Worm (Caenorhabditis elegans): ENCODE data around the gene aip-1.

The aip-1 gene

DNA sequence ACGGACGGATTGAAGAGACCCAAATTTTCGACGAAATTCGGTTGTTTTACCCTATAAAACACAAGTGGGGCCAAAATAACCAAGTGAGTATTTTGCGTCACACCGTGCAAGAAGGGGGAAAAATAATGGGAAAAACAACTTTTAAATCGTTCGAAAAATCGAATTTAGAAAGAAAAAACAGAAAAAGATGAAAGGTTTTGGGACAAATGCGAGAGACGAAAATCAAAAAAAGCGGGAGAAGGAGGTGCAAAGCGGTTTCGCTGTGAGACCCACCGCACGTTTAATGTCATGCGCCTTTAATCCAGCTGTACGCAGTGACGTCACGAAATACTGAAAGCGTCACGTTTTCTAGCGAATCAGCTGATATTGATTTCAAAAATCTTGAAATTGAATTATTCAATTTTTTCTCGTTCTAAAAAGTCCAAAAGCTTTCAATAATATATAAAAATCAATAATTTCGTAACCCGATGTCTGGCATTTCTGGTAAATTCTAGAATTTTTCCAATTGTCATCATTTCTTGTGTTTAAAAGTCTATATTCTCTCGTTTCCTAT, at the start of gene aip-1, which contains the start of gene ddx-17:
TSS of gene aip-1 (plus strand) at position 332 of the 553 bp plus-strand sequence.
TSS of gene ddx-17 (minus strand) at position 51 of the 553 bp plus-strand sequence.
- peak; percentile 36 for TF ChIP-seq unc-42 (tag; optimal IDR thresholded peaks at IDR 0.05)
- TF ChIP-seq tbx-2 (tag; optimal IDR thresholded peaks at IDR 0.05), result peak; percentile 52
- TF ChIP-seq ref-2 (tag; optimal IDR thresholded peaks at IDR 0.05), result no peak
- TF ChIP-seq nfya-1 (tag; optimal IDR thresholded peaks at IDR 0.05), result peak; percentile 32
- peak; percentile 85 for TF ChIP-seq hlh-30 (tag; optimal IDR thresholded peaks at IDR 0.05; ENCODE audit: insufficient read depth)
- no peak for TF ChIP-seq fax-1 (tag; optimal IDR thresholded peaks at IDR 0.05)
- TF ChIP-seq ceh-30 (tag; optimal IDR thresholded peaks at IDR 0.05), result peak; percentile 26
- peak; percentile 10 for TF ChIP-seq ceh-48 (tag; optimal IDR thresholded peaks at IDR 0.05)
- TF ChIP-seq pag-3 (tag; optimal IDR thresholded peaks at IDR 0.05; ENCODE audit: borderline replicate concordance), result no peak
- peak; percentile 60 for TF ChIP-seq ceh-31 (tag; optimal IDR thresholded peaks at IDR 0.05)
- TF ChIP-seq eyg-1 (tag; optimal IDR thresholded peaks at IDR 0.05), result no peak
- TF ChIP-seq unc-55 (GFP tag; optimal IDR thresholded peaks at IDR 0.05), result peak; percentile 50

DNA sequence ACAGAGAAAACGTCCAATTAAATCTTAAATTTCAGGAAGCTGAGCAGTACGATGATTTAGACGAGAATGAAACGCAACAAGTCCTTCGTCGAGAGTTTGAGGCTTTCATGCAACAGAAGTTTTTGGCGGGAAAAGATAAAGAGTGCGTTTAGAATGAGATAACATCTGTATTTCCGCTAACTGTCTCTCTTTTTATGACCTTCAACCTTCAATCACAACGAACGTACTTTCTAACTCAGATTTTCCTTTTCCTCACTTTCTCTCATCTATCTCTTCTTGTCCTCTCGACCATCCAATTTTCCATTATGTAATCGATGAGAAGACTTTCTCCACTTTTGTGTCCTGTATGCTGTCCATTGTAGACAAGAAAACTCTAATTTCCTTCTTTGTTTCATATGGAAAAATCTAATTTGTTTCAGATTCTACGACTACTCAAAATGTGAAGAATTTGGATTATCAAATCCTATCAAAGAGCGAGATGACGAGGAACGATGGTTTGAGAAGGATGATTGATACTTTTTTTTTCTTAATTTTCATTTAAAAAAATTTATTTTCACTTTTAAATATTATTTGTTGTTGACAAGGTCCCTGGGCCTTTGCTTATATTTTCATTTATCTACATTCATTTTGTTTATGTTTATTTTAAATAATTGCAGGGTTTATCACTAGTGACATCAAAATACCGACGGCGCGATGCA, 48.7 kb upstream of the aip-1 start, which contains the start of gene sao-1:
TSS of gene sao-1 (plus strand) at position 648 of the 698 bp plus-strand sequence.
- TF ChIP-seq fkh-10 (GFP tag; optimal IDR thresholded peaks at IDR 0.05) (no peak), hlh-30 (tag; optimal IDR thresholded peaks at IDR 0.05; ENCODE audit: insufficient read depth) (no peak), eyg-1 (tag; optimal IDR thresholded peaks at IDR 0.05) (no peak), tbx-7 (tag; optimal IDR thresholded peaks at IDR 0.05) (no peak), npax-4 (tag; optimal IDR thresholded peaks at IDR 0.05) (no peak), C08G9.2 (tag; optimal IDR thresholded peaks at IDR 0.05) (no peak), ceh-30 (tag; optimal IDR thresholded peaks at IDR 0.05) (no peak), ceh-34 (tag; optimal IDR thresholded peaks at IDR 0.05) (no peak)

DNA sequence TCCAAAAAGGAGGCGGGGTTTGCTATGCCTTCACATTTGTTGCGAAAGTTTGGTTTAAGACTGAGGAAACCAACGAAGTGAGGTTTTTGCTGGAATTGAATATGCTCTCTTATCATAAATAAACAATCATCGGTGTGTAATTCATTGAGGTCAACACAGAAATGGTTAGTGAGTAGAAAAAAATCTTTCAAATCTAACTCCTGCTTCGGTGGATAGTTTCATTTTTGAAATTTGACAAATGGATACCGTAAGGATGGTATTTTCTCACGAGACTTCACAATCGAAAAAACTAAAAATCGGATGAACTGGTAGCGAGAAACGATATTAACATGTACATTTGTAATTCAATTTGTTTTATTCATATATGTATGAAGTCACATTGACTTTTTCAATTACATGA, 31.3 kb upstream of the aip-1 start, which contains the start of gene eol-1:
TSS of gene eol-1 (minus strand) at position 101 of the 400 bp plus-strand sequence.
- TF ChIP-seq pha-4 (tag; optimal IDR thresholded peaks at IDR 0.05) (no peak), sdc-2 (tag; optimal IDR thresholded peaks at IDR 0.05) (no peak), T23F11.4 (GFP tag; optimal IDR thresholded peaks at IDR 0.05) (no peak), sox-2 (GFP tag; IDR thresholded peaks at IDR 0.05) (no peak), elt-2 (tag; optimal IDR thresholded peaks at IDR 0.05) (no peak), elt-4 (tag; optimal IDR thresholded peaks at IDR 0.05) (no peak), hlh-15 (tag; optimal IDR thresholded peaks at IDR 0.05) (no peak), fkh-10 (GFP tag; optimal IDR thresholded peaks at IDR 0.05) (no peak), pax-1 (tag; optimal IDR thresholded peaks at IDR 0.05) (no peak), ceh-14 (tag; optimal IDR thresholded peaks at IDR 0.05) (no peak), pat-9 (tag; optimal IDR thresholded peaks at IDR 0.05) (no peak), dmd-4 (tag; optimal IDR thresholded peaks at IDR 0.05; ENCODE audit: borderline replicate concordance) (no peak), nhr-232 (tag; optimal IDR thresholded peaks at IDR 0.05) (no peak), unc-55 (GFP tag; optimal IDR thresholded peaks at IDR 0.05) (no peak), eyg-1 (tag; optimal IDR thresholded peaks at IDR 0.05) (no peak), ceh-18 (tag; optimal IDR thresholded peaks at IDR 0.05) (no peak), madf-2 (tag; optimal IDR thresholded peaks at IDR 0.05) (no peak), unc-3 (GFP tag; conservative IDR thresholded peaks at IDR 0.05) (no peak), unc-3 (tag; optimal IDR thresholded peaks at IDR 0.05) (no peak), ceh-24 (tag; optimal IDR thresholded peaks at IDR 0.05) (no peak), hlh-30 (tag; optimal IDR thresholded peaks at IDR 0.05; ENCODE audit: insufficient read depth) (no peak)

DNA sequence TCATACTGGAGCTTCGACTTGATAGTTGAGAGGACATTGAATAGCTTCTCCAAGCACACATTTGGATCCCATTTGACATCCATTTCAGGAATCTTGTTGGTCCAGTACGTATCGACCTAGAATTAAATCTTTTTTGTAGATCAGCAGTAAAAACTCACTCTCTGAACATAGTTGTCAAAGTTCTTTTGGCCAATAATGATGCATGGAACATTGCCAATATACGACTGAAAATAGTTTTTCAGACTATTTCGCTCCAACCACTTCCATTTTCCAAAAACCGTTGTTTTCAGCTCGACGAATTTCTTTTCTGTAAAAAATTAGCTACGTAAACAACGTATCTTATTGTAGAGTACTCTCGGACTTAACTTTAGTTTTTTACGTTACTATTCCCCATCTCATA, 30.5 kb upstream of the aip-1 start:
- TF ChIP-seq fkh-6 (tag; optimal IDR thresholded peaks at IDR 0.05), result no peak
- TF ChIP-seq ceh-48 (tag; optimal IDR thresholded peaks at IDR 0.05), result no peak
- TF ChIP-seq tbx-2 (tag; optimal IDR thresholded peaks at IDR 0.05), result no peak
- no peak for TF ChIP-seq ceh-30 (tag; optimal IDR thresholded peaks at IDR 0.05)
- TF ChIP-seq odd-2 (tag; optimal IDR thresholded peaks at IDR 0.05), result no peak
- TF ChIP-seq sox-4 (tag; optimal IDR thresholded peaks at IDR 0.05), result no peak
- TF ChIP-seq ceh-24 (tag; optimal IDR thresholded peaks at IDR 0.05), result no peak
- no peak for TF ChIP-seq hlh-30 (tag; optimal IDR thresholded peaks at IDR 0.05; ENCODE audit: insufficient read depth)
- TF ChIP-seq Y22D7AL.16 (tag; optimal IDR thresholded peaks at IDR 0.05), result no peak
- no peak for TF ChIP-seq ceh-45 (GFP tag; IDR thresholded peaks at IDR 0.05)

All from whole organism, late embryonic.